Fruit fly (Drosophila melanogaster) whole organism, wandering third instar larva: ENCODE measurements around the gene CG6901.

Experiments used
- CG9705 ChIP-seq: fragments of 200-800 bp; sonication (Bioruptor generic); optimal IDR thresholded peaks from 2 replicates; lab custom pipeline; 2018; ENCODE audit warnings: missing biosample characterization, mild to moderate bottlenecking, missing genetic modification characterization
- CrebA ChIP-seq: fragments of 200-800 bp; sonication (Bioruptor generic); optimal IDR thresholded peaks from 2 replicates; lab custom pipeline; 2016; ENCODE audit warnings: missing biosample characterization, mild to moderate bottlenecking, missing genetic modification characterization, borderline replicate concordance
- Dfd ChIP-seq: fragments of >200 bp; optimal IDR thresholded peaks from 2 replicates; lab custom pipeline; 2017; ENCODE audit warnings: missing biosample characterization, missing genetic modification characterization
- Hr78 ChIP-seq: fragments of >200 bp; optimal IDR thresholded peaks from 2 replicates; lab custom pipeline; 2017; ENCODE audit warnings: missing biosample characterization, missing genetic modification characterization
- Jra ChIP-seq: sonication (Bioruptor generic); optimal IDR thresholded peaks from 2 replicates; lab custom pipeline; 2016; ENCODE audit warnings: missing biosample characterization, missing genetic modification characterization
- OdsH ChIP-seq: fragments of 200-800 bp; sonication (Bioruptor generic); optimal IDR thresholded peaks from 2 replicates; lab custom pipeline; 2016; ENCODE audit warnings: missing biosample characterization, mild to moderate bottlenecking, missing genetic modification characterization
- Rel ChIP-seq, 2 experiments: fragments of 200-800 bp; sonication (Bioruptor generic) in 1 of 2; optimal IDR thresholded peaks; 2 replicates in 1 of 2; 3 replicates in 1 of 2; lab custom pipeline; 2016 to 2019; ENCODE audit warnings: mild to moderate bottlenecking in 2 of 2, missing biosample characterization in 2 of 2, missing genetic modification characterization in 2 of 2, moderate library complexity in 1 of 2
- brk ChIP-seq: fragments of 200-800 bp; sonication (Bioruptor generic); optimal IDR thresholded peaks from 2 replicates; lab custom pipeline; 2016; ENCODE audit warnings: missing biosample characterization, mild to moderate bottlenecking, missing genetic modification characterization
- pan ChIP-seq: fragments of >200 bp; optimal IDR thresholded peaks from 2 replicates; lab custom pipeline; 2017
- psq ChIP-seq: fragments of 200-800 bp; sonication (Bioruptor generic); optimal IDR thresholded peaks from 3 replicates; lab custom pipeline; 2017; ENCODE audit warnings: missing biosample characterization, mild to moderate bottlenecking, missing genetic modification characterization, moderate library complexity
- usp ChIP-seq: fragments of >200 bp; optimal IDR thresholded peaks from 2 replicates; lab custom pipeline; 2017; ENCODE audit warnings: missing biosample characterization, missing genetic modification characterization

- no peak for TF ChIP-seq CG9705 (GFP tag; lab: Kevin White, UChicago)
- no peak for TF ChIP-seq pan (lab: Kevin White, UChicago)
- TF ChIP-seq Dfd = no peak
- no peak for TF ChIP-seq OdsH
- TF ChIP-seq psq (GFP tag; lab: Kevin White, UChicago) = no peak
- no peak for TF ChIP-seq Rel (GFP tag; optimal IDR thresholded peaks at IDR 0.05; lab: Kevin White, UChicago)
- TF ChIP-seq Rel (tag; optimal IDR thresholded peaks at IDR 0.05; lab: Kevin White, UChicago) = no peak
- no peak for TF ChIP-seq usp (GFP tag; lab: Kevin White, UChicago)
- no peak for TF ChIP-seq brk (GFP tag; lab: Kevin White, UChicago)
- no peak for TF ChIP-seq CrebA (GFP tag; lab: Kevin White, UChicago)
- TF ChIP-seq Hr78 = no peak
- no peak for TF ChIP-seq Jra (GFP tag; lab: Kevin White, UChicago)
These were observed 30.5 kb downstream of the CG6901 start for dm6 chr3R:16353671-16354070.
